Worm (Caenorhabditis elegans) whole organism, L4/young adult: ENCODE results near the gene srx-54.

Experiments used
- W03F9.2 ChIP-seq: fragments of 150-350 bp; optimal IDR thresholded peaks from 2 replicates; lab custom pipeline; 2014; ENCODE audit warnings: missing biosample characterization, missing genetic modification characterization
- dao-5 ChIP-seq: sonication (generic microtip); optimal IDR thresholded peaks from 2 replicates; lab custom pipeline; 2016; ENCODE audit warnings: missing genotype, missing genetic modification characterization, moderate library complexity, missing compliant biosample characterization
- him-1 ChIP-seq: sonication (generic microtip); optimal IDR thresholded peaks from 2 replicates; lab custom pipeline; 2016; ENCODE audit warnings: missing genotype, missing genetic modification reagents, missing genetic modification characterization, missing compliant biosample characterization

Gene srx-54

ce11 chrV:16973338-16973737, 1.7 kb upstream of the srx-54 start:
- TF ChIP-seq him-1 (tag; lab: Kevin White, UChicago) (no peak), W03F9.2 (tag; lab: Kevin White, UChicago) (no peak), dao-5 (tag; lab: Kevin White, UChicago) (no peak)

ce11 chrV:16980368-16980767, 5.3 kb downstream of the srx-54 start, which contains the start of gene srz-54:
srz-54 (plus strand) TSS chrV:16980668.
- TF ChIP-seq W03F9.2 (tag; lab: Kevin White, UChicago) = no peak
- no peak for TF ChIP-seq dao-5 (tag; lab: Kevin White, UChicago)
- TF ChIP-seq him-1 (tag; lab: Kevin White, UChicago) = no peak

ce11 chrV:16987035-16987434, 12.0 kb downstream of the srx-54 start, which contains the start of gene Y102A5C.40:
Y102A5C.40 (minus strand) TSS chrV:16987135.
- no peak for TF ChIP-seq W03F9.2 (tag; lab: Kevin White, UChicago)
- no peak for TF ChIP-seq him-1 (tag; lab: Kevin White, UChicago)
- TF ChIP-seq dao-5 (tag; lab: Kevin White, UChicago) = no peak

- TF ChIP-seq W03F9.2 (tag; lab: Kevin White, UChicago) (no peak), dao-5 (tag; lab: Kevin White, UChicago) (no peak), him-1 (tag; lab: Kevin White, UChicago) (no peak)
These were observed 12.8 kb downstream of the srx-54 start for ce11 chrV:16987783-16988182.

ce11 chrV:16988614-16989013, 13.6 kb downstream of the srx-54 start, which contains the start of gene Y102A5C.27:
Y102A5C.27 (minus strand) TSS chrV:16988714.
- no peak for TF ChIP-seq W03F9.2 (tag; lab: Kevin White, UChicago)
- TF ChIP-seq him-1 (tag; lab: Kevin White, UChicago) = no peak
- no peak for TF ChIP-seq dao-5 (tag; lab: Kevin White, UChicago)

- TF ChIP-seq dao-5 (tag; lab: Kevin White, UChicago) (no peak), him-1 (tag; lab: Kevin White, UChicago) (no peak), W03F9.2 (tag; lab: Kevin White, UChicago) (no peak)
These were observed 16.7 kb downstream of the srx-54 start, which contains the start of gene srz-95 for ce11 chrV:16991734-16992133. srz-95 (plus strand) TSS chrV:16992034.

- TF ChIP-seq him-1 (tag; lab: Kevin White, UChicago) (no peak), W03F9.2 (tag; lab: Kevin White, UChicago) (no peak), dao-5 (tag; lab: Kevin White, UChicago) (no peak)
These were observed 17.4 kb downstream of the srx-54 start for ce11 chrV:16992383-16992782.

ce11 chrV:17000204-17000603, 25.2 kb downstream of the srx-54 start, which contains the start of gene str-217:
str-217 (minus strand) TSS chrV:17000304.
- TF ChIP-seq him-1 (tag; lab: Kevin White, UChicago) = no peak
- no peak for TF ChIP-seq dao-5 (tag; lab: Kevin White, UChicago)
- TF ChIP-seq W03F9.2 (tag; lab: Kevin White, UChicago) = no peak

- no peak for TF ChIP-seq W03F9.2 (tag; lab: Kevin White, UChicago)
- no peak for TF ChIP-seq dao-5 (tag; lab: Kevin White, UChicago)
- TF ChIP-seq him-1 (tag; lab: Kevin White, UChicago) = no peak
These were observed 25.6 kb downstream of the srx-54 start for ce11 chrV:17000635-17001034.

- TF ChIP-seq dao-5 (tag; lab: Kevin White, UChicago) = no peak
- no peak for TF ChIP-seq him-1 (tag; lab: Kevin White, UChicago)
- no peak for TF ChIP-seq W03F9.2 (tag; lab: Kevin White, UChicago)
These were observed 26.1 kb downstream of the srx-54 start, which contains the start of gene sri-9 for ce11 chrV:17001167-17001566. sri-9 (plus strand) TSS chrV:17001467.

ce11 chrV:17005189-17005588, 30.2 kb downstream of the srx-54 start, which contains the start of gene srh-131:
srh-131 (plus strand) TSS chrV:17005489.
- TF ChIP-seq W03F9.2 (tag; lab: Kevin White, UChicago) (no peak), him-1 (tag; lab: Kevin White, UChicago) (no peak), dao-5 (tag; lab: Kevin White, UChicago) (no peak)

ce11 chrV:17008302-17008701, 33.3 kb downstream of the srx-54 start, which contains the start of gene sri-69:
sri-69 (minus strand) TSS chrV:17008402.
- TF ChIP-seq dao-5 (tag; lab: Kevin White, UChicago) (no peak), W03F9.2 (tag; lab: Kevin White, UChicago) (no peak), him-1 (tag; lab: Kevin White, UChicago) (no peak)

ce11 chrV:17009342-17010064, 34.5 kb downstream of the srx-54 start, which contains the start of the genes clc-12 and clec-240:
clc-12 (minus strand) TSS chrV:17009388.
clec-240 (plus strand) TSS chrV:17010014.
- TF ChIP-seq dao-5 (tag; lab: Kevin White, UChicago) (no peak), him-1 (tag; lab: Kevin White, UChicago) (no peak), W03F9.2 (tag; lab: Kevin White, UChicago) (no peak)
